Worm (Caenorhabditis elegans): ENCODE results near the gene rad-54.B.

Gene rad-54.B

DNA sequence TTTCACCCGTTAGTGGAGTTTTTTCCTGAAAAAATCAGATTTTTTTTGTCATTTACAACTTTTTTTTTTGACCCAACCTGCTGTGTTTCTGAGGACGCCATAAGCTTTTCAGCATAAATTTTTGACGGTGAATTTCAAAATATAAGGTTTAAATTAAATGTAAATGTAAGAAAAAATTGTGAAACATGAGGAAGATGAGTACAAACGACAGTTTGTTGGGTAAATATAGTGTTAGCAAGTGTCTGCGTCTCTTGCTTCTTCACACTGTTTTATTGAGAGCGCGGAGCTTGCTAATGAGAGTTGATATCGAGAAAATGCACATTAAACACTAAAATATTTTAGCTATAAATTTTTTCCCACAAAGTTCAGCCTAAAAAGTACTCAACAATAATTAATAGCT, 20.5 kb downstream of the rad-54.B start, which contains the start of gene rom-3:
Gene rom-3, minus strand, starts transcription at position 101 of the 400 bp plus-strand sequence.
- TF ChIP-seq che-1 (tag; optimal IDR thresholded peaks at IDR 0.05) (no peak), pha-2 (tag; optimal IDR thresholded peaks at IDR 0.05) (no peak), nfya-1 (tag; optimal IDR thresholded peaks at IDR 0.05) (no peak), madf-2 (tag; optimal IDR thresholded peaks at IDR 0.05) (no peak), hlh-30 (tag; optimal IDR thresholded peaks at IDR 0.05; ENCODE audit: insufficient read depth) (no peak), ceh-14 (tag; optimal IDR thresholded peaks at IDR 0.05) (no peak), odd-2 (tag; optimal IDR thresholded peaks at IDR 0.05) (no peak), hlh-15 (tag; optimal IDR thresholded peaks at IDR 0.05) (no peak), mec-3 (tag; optimal IDR thresholded peaks at IDR 0.05; ENCODE audit: borderline replicate concordance) (no peak)

DNA sequence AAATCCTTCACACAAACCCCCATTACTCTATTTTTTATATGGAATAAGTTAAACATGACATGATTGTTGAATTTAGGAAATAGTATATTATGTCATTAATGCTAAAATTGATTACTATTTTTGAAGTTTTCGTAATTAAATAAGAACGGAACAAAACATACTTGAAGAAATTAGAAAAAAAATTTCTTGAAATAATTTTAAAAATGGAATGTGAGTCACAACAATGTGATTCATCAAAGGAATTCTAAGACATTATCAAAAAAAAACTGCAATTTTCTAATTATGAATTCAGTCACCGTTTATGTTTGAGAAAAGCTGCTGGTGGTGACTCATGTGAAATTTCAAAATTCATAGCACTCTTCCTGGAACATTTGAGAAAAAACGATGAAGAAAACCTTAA, 38.5 kb downstream of the rad-54.B start, which contains the start of gene nccd-1:
Gene nccd-1, plus strand, starts transcription at position 301 of the 400 bp plus-strand sequence.
- TF ChIP-seq ref-2 (tag; optimal IDR thresholded peaks at IDR 0.05), result no peak
- TF ChIP-seq sox-4 (tag; optimal IDR thresholded peaks at IDR 0.05), result no peak
- no peak for TF ChIP-seq elt-2 (tag; optimal IDR thresholded peaks at IDR 0.05)
- no peak for TF ChIP-seq hlh-15 (tag; optimal IDR thresholded peaks at IDR 0.05)
- no peak for TF ChIP-seq F13H6.1 (tag; optimal IDR thresholded peaks at IDR 0.05)
- no peak for TF ChIP-seq tbx-7 (tag; optimal IDR thresholded peaks at IDR 0.05)
- TF ChIP-seq gmeb-2 (tag; optimal IDR thresholded peaks at IDR 0.05), result no peak
- TF ChIP-seq dve-1 (tag; optimal IDR thresholded peaks at IDR 0.05), result no peak
- no peak for TF ChIP-seq pag-3 (tag; optimal IDR thresholded peaks at IDR 0.05; ENCODE audit: borderline replicate concordance)
- TF ChIP-seq npax-4 (tag; optimal IDR thresholded peaks at IDR 0.05), result no peak
- TF ChIP-seq lin-11 (tag; optimal IDR thresholded peaks at IDR 0.05), result no peak
- TF ChIP-seq ttx-3 (tag; optimal IDR thresholded peaks at IDR 0.05), result no peak
- TF ChIP-seq pat-9 (tag; optimal IDR thresholded peaks at IDR 0.05), result no peak
- no peak for TF ChIP-seq ceh-30 (tag; optimal IDR thresholded peaks at IDR 0.05)
- TF ChIP-seq pax-1 (tag; optimal IDR thresholded peaks at IDR 0.05), result no peak
- TF ChIP-seq hlh-13 (GFP tag; optimal IDR thresholded peaks at IDR 0.05), result no peak
- TF ChIP-seq ceh-31 (tag; optimal IDR thresholded peaks at IDR 0.05), result no peak
- no peak for TF ChIP-seq hlh-6 (tag; optimal IDR thresholded peaks at IDR 0.05)

DNA sequence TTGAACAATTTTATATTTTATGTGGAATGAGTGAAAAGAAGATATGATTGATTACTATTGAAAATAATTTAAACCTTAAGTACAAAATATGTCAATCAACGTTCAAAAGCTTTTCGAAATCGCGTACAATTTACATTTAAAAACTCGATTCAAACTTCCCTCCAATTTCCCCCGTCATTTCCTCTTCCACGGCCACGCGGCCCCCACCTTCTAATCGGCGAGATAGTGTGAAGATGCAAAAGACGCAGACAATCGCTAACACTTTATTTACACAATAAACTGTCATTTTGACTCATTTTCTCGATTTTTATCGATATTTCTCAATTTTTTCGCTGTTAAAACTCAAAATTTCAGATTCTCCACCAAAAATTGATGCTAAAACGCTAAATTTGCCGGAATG, 45.6 kb downstream of the rad-54.B start, which contains the start of gene rom-4:
Gene rom-4, plus strand, starts transcription at position 398 of the 400 bp plus-strand sequence.
- TF ChIP-seq ceh-31 (tag; optimal IDR thresholded peaks at IDR 0.05), result peak; percentile 97
- peak; percentile 23 for TF ChIP-seq unc-86 (tag; optimal IDR thresholded peaks at IDR 0.05)
- TF ChIP-seq dmd-4 (tag; optimal IDR thresholded peaks at IDR 0.05; ENCODE audit: borderline replicate concordance), result peak; percentile 54
- no peak for TF ChIP-seq pat-9 (tag; optimal IDR thresholded peaks at IDR 0.05)
- peak; percentile 17 for TF ChIP-seq ceh-34 (tag; optimal IDR thresholded peaks at IDR 0.05)
- no peak for TF ChIP-seq lin-11 (tag; optimal IDR thresholded peaks at IDR 0.05)
- no peak for TF ChIP-seq fkh-6 (tag; optimal IDR thresholded peaks at IDR 0.05)
- no peak for TF ChIP-seq T23F11.4 (GFP tag; optimal IDR thresholded peaks at IDR 0.05)
- TF ChIP-seq hlh-8 (tag; optimal IDR thresholded peaks at IDR 0.05), result peak; percentile 65
- peak; percentile 71 for TF ChIP-seq zip-5 (tag; optimal IDR thresholded peaks at IDR 0.05)
- no peak for TF ChIP-seq pag-3 (tag; optimal IDR thresholded peaks at IDR 0.05; ENCODE audit: borderline replicate concordance)
- no peak for TF ChIP-seq K02D7.2 (tag; optimal IDR thresholded peaks at IDR 0.05)
- peak; percentile 71 for TF ChIP-seq ceh-14 (tag; optimal IDR thresholded peaks at IDR 0.05)
- peak; percentile 66 for TF ChIP-seq lim-6 (tag; optimal IDR thresholded peaks at IDR 0.05)
- TF ChIP-seq pha-2 (tag; optimal IDR thresholded peaks at IDR 0.05), result peak; percentile 6
- TF ChIP-seq nfya-1 (tag; optimal IDR thresholded peaks at IDR 0.05), result peak; percentile 10
- TF ChIP-seq tbx-2 (tag; optimal IDR thresholded peaks at IDR 0.05), result peak; percentile 84
- TF ChIP-seq elt-4 (tag; optimal IDR thresholded peaks at IDR 0.05), result no peak
- TF ChIP-seq hlh-15 (tag; optimal IDR thresholded peaks at IDR 0.05), result peak; percentile 19
- no peak for TF ChIP-seq ref-2 (tag; optimal IDR thresholded peaks at IDR 0.05)
- TF ChIP-seq elt-2 (tag; optimal IDR thresholded peaks at IDR 0.05), result peak; percentile 55
- no peak for TF ChIP-seq pros-1 (tag; optimal IDR thresholded peaks at IDR 0.05)
- TF ChIP-seq ceh-48 (tag; optimal IDR thresholded peaks at IDR 0.05), result no peak
- peak; percentile 57 for TF ChIP-seq rnt-1 (tag; optimal IDR thresholded peaks at IDR 0.05)
- TF ChIP-seq hlh-13 (GFP tag; optimal IDR thresholded peaks at IDR 0.05), result no peak
- TF ChIP-seq pqm-1 (tag; optimal IDR thresholded peaks at IDR 0.05), result peak; percentile 34
- peak; percentile 57 for TF ChIP-seq unc-42 (tag; optimal IDR thresholded peaks at IDR 0.05)
- TF ChIP-seq ceh-45 (GFP tag; IDR thresholded peaks at IDR 0.05), result no peak
- no peak for TF ChIP-seq Y22D7AL.16 (tag; optimal IDR thresholded peaks at IDR 0.05)
- peak; percentile 85 for TF ChIP-seq tbx-7 (tag; optimal IDR thresholded peaks at IDR 0.05)
- TF ChIP-seq fkh-10 (GFP tag; optimal IDR thresholded peaks at IDR 0.05), result no peak
- no peak for TF ChIP-seq ceh-9 (tag; optimal IDR thresholded peaks at IDR 0.05)
- peak; percentile 31 for TF ChIP-seq ahr-1 (tag; optimal IDR thresholded peaks at IDR 0.05)
- TF ChIP-seq sox-4 (tag; optimal IDR thresholded peaks at IDR 0.05), result no peak
- no peak for TF ChIP-seq pax-1 (tag; optimal IDR thresholded peaks at IDR 0.05)
- TF ChIP-seq fax-1 (tag; optimal IDR thresholded peaks at IDR 0.05), result no peak

Measured in whole organism, late embryonic.